Fruit fly (Drosophila melanogaster) whole organism, pupa: Measurements from ENCODE around the gene CG14625.

Experiments
- CG10348 ChIP-seq: fragments of 200-800 bp; sonication (Bioruptor generic); IDR thresholded peaks from 2 replicates; pipeline ENCODE4 v1.3.6; 2022; ENCODE audit warnings: missing biosample characterization, missing genetic modification characterization
- CG12605 ChIP-seq: fragments of 200-800 bp; sonication (Bioruptor generic); IDR thresholded peaks from 2 replicates; pipeline ENCODE4 v1.3.6; 2022; ENCODE audit warnings: missing biosample characterization, missing genetic modification characterization
- CG13204 ChIP-seq: fragments of 200-800 bp; sonication (Bioruptor generic); optimal IDR thresholded peaks from 2 replicates; lab custom pipeline; 2018; ENCODE audit warnings: missing biosample characterization, mild to moderate bottlenecking, missing genetic modification characterization, moderate library complexity
- CG14655 ChIP-seq: fragments of 200-800 bp; sonication (Bioruptor generic); optimal IDR thresholded peaks from 3 replicates; lab custom pipeline; 2017; ENCODE audit warnings: mild to moderate bottlenecking, missing biosample characterization, missing genetic modification reagents, missing genetic modification characterization
- CG15710 ChIP-seq: fragments of 200-800 bp; sonication (Bioruptor generic); optimal IDR thresholded peaks from 2 replicates; lab custom pipeline; 2018; ENCODE audit warnings: missing biosample characterization, mild to moderate bottlenecking, missing genetic modification characterization, moderate library complexity
- CG17806 ChIP-seq: fragments of 200-800 bp; sonication (Bioruptor generic); optimal IDR thresholded peaks from 2 replicates; lab custom pipeline; 2018; ENCODE audit warnings: missing biosample characterization, mild to moderate bottlenecking, missing genetic modification characterization, moderate library complexity
- CG32121 ChIP-seq: fragments of 200-800 bp; sonication (Bioruptor generic); IDR thresholded peaks from 2 replicates; pipeline ENCODE4 v1.3.6; 2022; ENCODE audit warnings: missing biosample characterization, missing genetic modification characterization
- CG34367 ChIP-seq: fragments of 200-800 bp; sonication (Bioruptor generic); optimal IDR thresholded peaks from 2 replicates; lab custom pipeline; 2018; ENCODE audit warnings: missing biosample characterization, mild to moderate bottlenecking, missing genetic modification characterization
- CG4496 ChIP-seq: fragments of 200-800 bp; sonication (Bioruptor generic); IDR thresholded peaks from 3 replicates; pipeline ENCODE4 v1.3.6; 2022; ENCODE audit warnings: missing biosample characterization, missing genetic modification characterization
- CG8159 ChIP-seq: fragments of 200-800 bp; sonication (Bioruptor generic); optimal IDR thresholded peaks from 3 replicates; lab custom pipeline; 2018; ENCODE audit warnings: missing biosample characterization, mild to moderate bottlenecking, missing genetic modification characterization, moderate library complexity
- CG8301 ChIP-seq: fragments of 200-800 bp; sonication (Bioruptor generic); optimal IDR thresholded peaks from 2 replicates; lab custom pipeline; 2018; ENCODE audit warnings: missing biosample characterization, mild to moderate bottlenecking, missing genetic modification characterization
- CG9948 ChIP-seq: fragments of 200-800 bp; sonication (Bioruptor generic); optimal IDR thresholded peaks from 2 replicates; lab custom pipeline; 2018; ENCODE audit warnings: missing biosample characterization, mild to moderate bottlenecking, missing genetic modification characterization, moderate library complexity
- D1 ChIP-seq: fragments of 200-800 bp; sonication (Bioruptor generic); optimal IDR thresholded peaks from 2 replicates; lab custom pipeline; 2018; ENCODE audit warnings: missing biosample characterization, mild to moderate bottlenecking, missing genetic modification characterization, moderate library complexity
- EcR ChIP-seq: fragments of 200-800 bp; sonication (Bioruptor generic); optimal IDR thresholded peaks from 3 replicates; lab custom pipeline; 2019; ENCODE audit warnings: missing biosample characterization, missing genetic modification characterization, mild to moderate bottlenecking, moderate library complexity, missing genetic modification reagents
- Ets98B ChIP-seq: fragments of 200-800 bp; sonication (Bioruptor generic); IDR thresholded peaks from 2 replicates; pipeline ENCODE4 v1.3.6; 2022; ENCODE audit warnings: missing biosample characterization, missing genetic modification characterization
- Pif1A ChIP-seq: fragments of 200-800 bp; sonication (Bioruptor generic); optimal IDR thresholded peaks from 3 replicates; lab custom pipeline; 2016; ENCODE audit warnings: missing biosample characterization, missing genetic modification characterization
- Pif1B ChIP-seq: fragments of 200-800 bp; sonication (Bioruptor generic); optimal IDR thresholded peaks from 3 replicates; lab custom pipeline; 2016; ENCODE audit warnings: missing biosample characterization, missing genetic modification characterization
- Snoo ChIP-seq: fragments of 200-800 bp; sonication (Bioruptor generic); optimal IDR thresholded peaks from 3 replicates; lab custom pipeline; 2017; ENCODE audit warnings: missing biosample characterization, mild to moderate bottlenecking, missing genetic modification characterization, inconsistent platforms
- fd96Ca ChIP-seq: fragments of 200-800 bp; sonication (Bioruptor generic); IDR thresholded peaks from 3 replicates; pipeline ENCODE4 v1.3.6; 2022; ENCODE audit warnings: missing biosample characterization, missing genetic modification characterization
- gl ChIP-seq: fragments of 200-800 bp; sonication (Bioruptor generic); optimal IDR thresholded peaks from 2 replicates; lab custom pipeline; 2018; ENCODE audit warnings: missing biosample characterization, mild to moderate bottlenecking, missing genetic modification characterization
- rn ChIP-seq: fragments of 200-800 bp; sonication (Bioruptor generic); IDR thresholded peaks from 2 replicates; pipeline ENCODE4 v1.3.6; 2022; ENCODE audit warnings: missing biosample characterization, missing genetic modification characterization

The CG14625 gene

DNA sequence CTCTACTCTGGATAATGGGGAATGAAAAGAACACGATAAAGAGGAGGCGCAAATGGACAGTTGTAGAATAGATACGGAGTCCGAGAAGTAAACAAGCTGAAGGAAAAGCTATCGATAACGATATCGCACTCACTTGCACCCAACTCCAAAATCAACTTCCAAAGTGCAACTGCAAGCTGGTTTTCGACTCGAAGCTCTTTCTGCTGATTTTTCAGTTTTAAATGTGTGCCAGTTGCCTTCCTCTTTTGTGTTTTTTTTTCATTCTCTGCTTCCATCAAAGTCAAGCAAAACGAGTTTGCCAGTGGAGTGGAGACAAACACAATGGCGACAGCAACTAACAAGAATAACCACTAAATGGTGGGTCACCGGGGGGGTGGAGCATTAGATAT lies 36.3 kb downstream of the CG14625 start:
- TF ChIP-seq CG15710 = no peak
- no peak for TF ChIP-seq Snoo (tag; lab: Kevin White, UChicago)
- TF ChIP-seq CG17806 (tag; lab: Kevin White, UChicago) = no peak
- TF ChIP-seq D1 (tag; lab: Kevin White, UChicago) = no peak
- TF ChIP-seq gl (tag; lab: Kevin White, UChicago) = no peak
- TF ChIP-seq, all 21 proteins: peak for 0

DNA sequence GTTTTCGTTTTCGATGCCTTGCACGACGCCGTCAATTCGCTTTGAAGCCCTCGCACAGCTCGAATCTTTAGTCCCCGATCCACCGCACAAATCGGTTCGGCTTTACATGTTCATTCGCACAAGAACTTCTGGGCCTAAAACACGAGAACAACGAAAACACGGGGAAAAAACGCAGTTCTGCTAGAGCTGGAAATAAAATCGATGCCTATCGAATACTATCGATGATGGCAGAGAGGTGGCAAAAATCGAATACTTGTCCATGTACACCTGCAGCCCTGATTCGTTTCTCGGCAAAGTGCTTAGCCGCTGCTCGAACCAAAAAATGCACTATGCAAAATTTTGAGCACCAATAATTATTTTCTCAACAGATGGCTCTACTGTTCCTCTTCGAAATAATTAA lies 37.1 kb downstream of the CG14625 start, which contains the start of gene CG3638:
CG3638 (minus strand) TSS at position 210 of the 400 bp plus-strand sequence.
- TF ChIP-seq CG13204 = no peak
- TF ChIP-seq CG4496 (GFP tag; lab: Robert Waterston, UW) = peak; percentile 25; the same call in 2 of the 3 replicates
- no peak for TF ChIP-seq D1 (tag; lab: Kevin White, UChicago)
- TF ChIP-seq, all 21 proteins: peak for 1

DNA sequence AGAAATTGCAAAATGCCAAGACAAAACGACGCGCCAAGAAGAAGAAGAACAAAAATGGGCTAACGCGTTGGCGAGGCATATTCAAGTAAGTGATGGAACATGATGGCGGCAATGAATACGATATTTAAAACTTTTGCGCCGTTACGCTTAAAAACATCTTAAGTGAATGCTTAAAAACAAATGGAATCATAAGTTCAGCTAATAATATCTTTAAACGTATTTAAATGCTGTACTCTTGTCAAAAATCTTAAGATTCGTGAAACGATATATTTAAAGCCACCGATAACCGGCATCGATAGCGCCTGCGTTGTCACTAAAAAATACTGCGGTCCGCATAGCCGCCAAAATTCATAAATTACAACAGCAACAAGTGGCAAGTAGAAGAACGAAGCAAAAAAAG lies 40.5 kb downstream of the CG14625 start, which contains the start of gene CG11403:
CG11403 (minus strand) TSS at position 53 of the 400 bp plus-strand sequence.
- TF ChIP-seq Snoo (tag; lab: Kevin White, UChicago) (no peak), EcR (GFP tag; lab: Kevin White, UChicago) (no peak), Ets98B (GFP tag; lab: Robert Waterston, UW) (no peak), CG8159 (tag; lab: Kevin White, UChicago) (no peak), rn (GFP tag; lab: Robert Waterston, UW) (no peak), fd96Ca (no peak), CG13204 (no peak), Pif1B (GFP tag; lab: Kevin White, UChicago) (no peak), CG14655 (GFP tag; lab: Kevin White, UChicago) (no peak), CG34367 (tag; lab: Kevin White, UChicago) (no peak), CG4496 (GFP tag; lab: Robert Waterston, UW) (no peak), CG8301 (tag; lab: Kevin White, UChicago) (no peak), CG15710 (no peak), CG10348 (GFP tag; lab: Robert Waterston, UW) (no peak)

DNA sequence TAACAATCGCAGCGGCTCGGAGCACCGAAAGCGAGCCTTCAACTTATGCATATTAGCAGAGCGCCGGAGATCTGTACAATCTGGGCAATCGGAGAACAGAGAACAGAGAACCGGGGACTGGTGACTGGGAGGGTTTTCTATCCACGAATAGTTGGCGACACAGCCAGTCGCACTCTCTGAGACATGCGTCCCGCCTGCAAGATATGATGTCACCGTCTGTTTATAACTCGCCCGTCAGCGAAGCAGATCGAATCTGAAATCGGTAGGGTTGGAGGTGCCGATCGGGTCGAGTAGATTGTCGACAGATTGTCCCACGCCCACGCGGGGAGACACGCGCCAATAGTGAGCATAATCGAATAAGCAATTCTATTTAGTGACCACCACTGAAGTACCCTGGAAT lies 42.7 kb downstream of the CG14625 start:
- no peak for TF ChIP-seq CG17806 (tag; lab: Kevin White, UChicago)
- no peak for TF ChIP-seq EcR (GFP tag; lab: Kevin White, UChicago)
- no peak for TF ChIP-seq gl (tag; lab: Kevin White, UChicago)
- no peak for TF ChIP-seq Pif1A (GFP tag; lab: Kevin White, UChicago)
- no peak for TF ChIP-seq CG10348 (GFP tag; lab: Robert Waterston, UW)
- TF ChIP-seq CG13204 = no peak
- no peak for TF ChIP-seq CG32121 (GFP tag; lab: Robert Waterston, UW)
- no peak for TF ChIP-seq fd96Ca
- no peak for TF ChIP-seq D1 (tag; lab: Kevin White, UChicago)
- no peak for TF ChIP-seq Ets98B (GFP tag; lab: Robert Waterston, UW)
- no peak for TF ChIP-seq rn (GFP tag; lab: Robert Waterston, UW)
- no peak for TF ChIP-seq CG4496 (GFP tag; lab: Robert Waterston, UW)
- TF ChIP-seq CG12605 (GFP tag; lab: Robert Waterston, UW) = no peak
- TF ChIP-seq CG8159 (tag; lab: Kevin White, UChicago) = no peak
- TF ChIP-seq CG14655 (GFP tag; lab: Kevin White, UChicago) = no peak
- no peak for TF ChIP-seq CG15710

DNA sequence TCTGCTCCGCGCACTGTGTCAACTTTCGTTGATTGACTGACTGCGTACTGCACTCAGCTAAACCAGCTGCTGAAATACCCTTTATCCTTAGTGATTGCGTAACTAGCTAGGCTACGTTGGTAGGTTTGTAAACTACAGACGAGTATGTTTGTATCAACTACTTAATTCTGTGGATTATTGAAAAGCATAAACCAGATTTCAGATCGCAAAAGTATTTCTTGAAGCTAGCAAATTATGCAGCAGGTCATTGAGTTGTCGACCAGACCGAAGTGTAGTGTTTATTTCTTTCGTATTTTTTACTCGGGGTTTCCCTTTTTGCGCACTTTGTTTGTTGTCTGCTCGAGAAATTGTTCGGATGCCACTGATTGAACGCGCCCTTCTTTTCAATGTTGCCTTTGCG lies 49.4 kb downstream of the CG14625 start:
- peak; percentile 67 for TF ChIP-seq fd96Ca
- peak; percentile 61; the same call in 2 of the 3 replicates for TF ChIP-seq CG4496 (GFP tag; lab: Robert Waterston, UW)
- peak; percentile 79 for TF ChIP-seq CG34367 (tag; lab: Kevin White, UChicago)
- peak; percentile 75 for TF ChIP-seq gl (tag; lab: Kevin White, UChicago)
- peak; percentile 57 for TF ChIP-seq CG14655 (GFP tag; lab: Kevin White, UChicago)
- TF ChIP-seq CG15710 = peak; percentile 83
- TF ChIP-seq D1 (tag; lab: Kevin White, UChicago) = peak; percentile 8
- peak; percentile 84 for TF ChIP-seq Snoo (tag; lab: Kevin White, UChicago)
- TF ChIP-seq CG12605 (GFP tag; lab: Robert Waterston, UW) = no peak
- peak; percentile 87 for TF ChIP-seq Pif1A (GFP tag; lab: Kevin White, UChicago)
- no peak for TF ChIP-seq Ets98B (GFP tag; lab: Robert Waterston, UW)
- TF ChIP-seq CG8301 (tag; lab: Kevin White, UChicago) = peak; percentile 51
- peak; percentile 72 for TF ChIP-seq EcR (GFP tag; lab: Kevin White, UChicago)
- TF ChIP-seq CG8159 (tag; lab: Kevin White, UChicago) = peak; percentile 86
- no peak for TF ChIP-seq rn (GFP tag; lab: Robert Waterston, UW)
- TF ChIP-seq Pif1B (GFP tag; lab: Kevin White, UChicago) = peak; percentile 79
- peak; percentile 72 for TF ChIP-seq CG13204
- TF ChIP-seq CG32121 (GFP tag; lab: Robert Waterston, UW) = no peak; the same call in 1 of the 2 replicates
- TF ChIP-seq CG10348 (GFP tag; lab: Robert Waterston, UW) = no peak
- TF ChIP-seq CG17806 (tag; lab: Kevin White, UChicago) = peak; percentile 75
- TF ChIP-seq CG9948 (tag; lab: Kevin White, UChicago) = peak; percentile 72

DNA sequence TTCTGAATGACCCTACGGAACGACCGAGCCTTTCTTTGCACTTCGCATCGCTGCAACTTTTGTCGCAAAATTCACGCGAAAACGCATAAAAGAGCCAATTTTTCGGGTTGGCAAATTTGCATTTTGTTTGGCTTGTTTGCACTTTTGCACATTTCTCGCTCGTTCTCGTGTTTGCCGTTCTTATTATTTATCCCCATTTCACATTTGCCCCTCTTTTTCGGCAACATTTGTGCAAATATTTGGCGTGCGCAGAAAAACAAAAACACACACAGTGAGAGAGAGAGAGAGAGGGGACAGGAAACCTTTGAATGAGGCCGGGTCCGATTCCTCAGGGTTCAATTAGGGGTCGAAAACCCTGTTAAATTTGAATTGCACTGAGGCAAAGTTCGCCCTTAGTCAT lies 50.3 kb downstream of the CG14625 start:
- TF ChIP-seq Snoo (tag; lab: Kevin White, UChicago) = no peak
- no peak for TF ChIP-seq CG32121 (GFP tag; lab: Robert Waterston, UW)
- TF ChIP-seq D1 (tag; lab: Kevin White, UChicago) = no peak
- no peak for TF ChIP-seq CG34367 (tag; lab: Kevin White, UChicago)
- TF ChIP-seq CG8301 (tag; lab: Kevin White, UChicago) = no peak
- no peak for TF ChIP-seq CG9948 (tag; lab: Kevin White, UChicago)
- no peak for TF ChIP-seq CG17806 (tag; lab: Kevin White, UChicago)
- TF ChIP-seq Pif1A (GFP tag; lab: Kevin White, UChicago) = no peak
- no peak for TF ChIP-seq CG14655 (GFP tag; lab: Kevin White, UChicago)
- no peak for TF ChIP-seq rn (GFP tag; lab: Robert Waterston, UW)
- TF ChIP-seq Ets98B (GFP tag; lab: Robert Waterston, UW) = no peak
- TF ChIP-seq CG4496 (GFP tag; lab: Robert Waterston, UW) = no peak
- TF ChIP-seq EcR (GFP tag; lab: Kevin White, UChicago) = no peak
- TF ChIP-seq CG13204 = no peak
- no peak for TF ChIP-seq CG12605 (GFP tag; lab: Robert Waterston, UW)
- no peak for TF ChIP-seq CG15710
- TF ChIP-seq CG10348 (GFP tag; lab: Robert Waterston, UW) = no peak
- TF ChIP-seq Pif1B (GFP tag; lab: Kevin White, UChicago) = no peak
- no peak for TF ChIP-seq CG8159 (tag; lab: Kevin White, UChicago)
- no peak for TF ChIP-seq gl (tag; lab: Kevin White, UChicago)
